Worm (Caenorhabditis elegans): ENCODE measurements around the gene W10G11.3.

W10G11.3 gene

ce11 chrII:3518961-3519544 is 43.3 kb downstream of the W10G11.3 start, which contains the start of gene clec-126:
Gene clec-126, plus strand, starts transcription at chrII:3519494.
- peak; percentile 90 for TF ChIP-seq pes-1 (GFP tag; IDR thresholded peaks at IDR 0.05)
- peak; percentile 94 for TF ChIP-seq ceh-36 (tag; optimal IDR thresholded peaks at IDR 0.05)
- TF ChIP-seq scrt-1 (GFP tag; IDR thresholded peaks at IDR 0.05): peak; percentile 89
- TF ChIP-seq sea-1 (GFP tag; conservative IDR thresholded peaks at IDR 0.05): peak; percentile 86
- TF ChIP-seq tbx-11 (GFP tag; IDR thresholded peaks at IDR 0.05): peak; percentile 78; the same call in 1 of the 2 replicates
- peak; percentile 70 for TF ChIP-seq tra-4 (tag; optimal IDR thresholded peaks at IDR 0.05)
- TF ChIP-seq ama-1 (optimal IDR thresholded peaks at IDR 0.05): no peak
- peak; percentile 76 for TF ChIP-seq ets-7 (tag; optimal IDR thresholded peaks at IDR 0.05)
- TF ChIP-seq aly-1 (tag; optimal IDR thresholded peaks at IDR 0.05): peak; percentile 84
- TF ChIP-seq B0310.2 (tag; optimal IDR thresholded peaks at IDR 0.05): peak; percentile 74
- peak; percentile 62 for TF ChIP-seq hnd-1 (tag; optimal IDR thresholded peaks at IDR 0.05)
- peak; percentile 52 for TF ChIP-seq hmbx-1 (tag; optimal IDR thresholded peaks at IDR 0.05)
- peak; percentile 81 for TF ChIP-seq F13C5.2 (tag; optimal IDR thresholded peaks at IDR 0.05)
- peak; percentile 85 for TF ChIP-seq tbx-37 (GFP tag; conservative IDR thresholded peaks at IDR 0.05)
- peak; percentile 87 for TF ChIP-seq flt-1 (GFP tag; IDR thresholded peaks at IDR 0.05)
- TF ChIP-seq ceh-13 (GFP tag; optimal IDR thresholded peaks at IDR 0.05): peak; percentile 77
- TF ChIP-seq hmg-4 (GFP tag; optimal IDR thresholded peaks at IDR 0.05): peak; percentile 93

- TF ChIP-seq scrt-1 (GFP tag; IDR thresholded peaks at IDR 0.05): no peak
- no peak for TF ChIP-seq tra-4 (tag; optimal IDR thresholded peaks at IDR 0.05)
- TF ChIP-seq B0310.2 (tag; optimal IDR thresholded peaks at IDR 0.05): no peak
- no peak for TF ChIP-seq tbx-11 (GFP tag; IDR thresholded peaks at IDR 0.05)
- no peak for TF ChIP-seq ceh-13 (GFP tag; optimal IDR thresholded peaks at IDR 0.05)
- no peak for TF ChIP-seq pes-1 (GFP tag; IDR thresholded peaks at IDR 0.05)
- TF ChIP-seq ama-1 (optimal IDR thresholded peaks at IDR 0.05): no peak
- no peak for TF ChIP-seq hmbx-1 (tag; optimal IDR thresholded peaks at IDR 0.05)
- TF ChIP-seq F13C5.2 (tag; optimal IDR thresholded peaks at IDR 0.05): no peak
- TF ChIP-seq hnd-1 (tag; optimal IDR thresholded peaks at IDR 0.05): no peak
- no peak for TF ChIP-seq hmg-4 (GFP tag; optimal IDR thresholded peaks at IDR 0.05)
- no peak for TF ChIP-seq tbx-37 (GFP tag; conservative IDR thresholded peaks at IDR 0.05)
- TF ChIP-seq sea-1 (GFP tag; conservative IDR thresholded peaks at IDR 0.05): no peak
- TF ChIP-seq ets-7 (tag; optimal IDR thresholded peaks at IDR 0.05): no peak
- no peak for TF ChIP-seq aly-1 (tag; optimal IDR thresholded peaks at IDR 0.05)
- TF ChIP-seq ceh-36 (tag; optimal IDR thresholded peaks at IDR 0.05): no peak
- TF ChIP-seq flt-1 (GFP tag; IDR thresholded peaks at IDR 0.05): no peak
Observed at ce11 chrII:3516175-3516574, 46.1 kb downstream of the W10G11.3 start.

- TF ChIP-seq pes-1 (GFP tag; IDR thresholded peaks at IDR 0.05) (no peak), hnd-1 (tag; optimal IDR thresholded peaks at IDR 0.05) (no peak), ets-7 (tag; optimal IDR thresholded peaks at IDR 0.05) (no peak), tbx-37 (GFP tag; conservative IDR thresholded peaks at IDR 0.05) (no peak), B0310.2 (tag; optimal IDR thresholded peaks at IDR 0.05) (no peak), ceh-36 (tag; optimal IDR thresholded peaks at IDR 0.05) (no peak), aly-1 (tag; optimal IDR thresholded peaks at IDR 0.05) (no peak), scrt-1 (GFP tag; IDR thresholded peaks at IDR 0.05) (no peak), tra-4 (tag; optimal IDR thresholded peaks at IDR 0.05) (no peak), tbx-11 (GFP tag; IDR thresholded peaks at IDR 0.05) (no peak), hmbx-1 (tag; optimal IDR thresholded peaks at IDR 0.05) (no peak)
Observed at ce11 chrII:3515384-3516053, 46.8 kb downstream of the W10G11.3 start, which contains the start of the genes Y49F6B.14 and clec-125. Gene Y49F6B.14, minus strand, starts transcription at chrII:3515484. Gene clec-125, plus strand, starts transcription at chrII:3516003.

DNA sequence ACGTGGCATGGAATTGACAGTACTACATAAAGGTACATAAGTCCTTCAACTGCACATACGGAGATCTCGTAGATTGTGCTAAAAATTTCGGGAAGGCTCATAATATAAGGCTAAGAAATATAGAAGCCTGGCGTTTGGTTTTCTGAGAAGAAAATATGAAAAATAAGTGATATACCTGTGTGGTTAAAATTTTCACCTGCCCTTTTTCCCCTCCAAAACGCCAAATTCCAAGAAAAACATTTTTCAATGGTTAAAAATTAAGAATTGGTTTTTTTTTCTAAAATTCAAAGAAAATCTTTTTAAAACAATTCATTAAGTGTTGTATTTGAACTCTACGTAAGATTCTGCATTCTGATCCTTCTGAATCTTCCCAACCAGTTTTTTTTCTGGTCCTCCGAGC is 47.7 kb downstream of the W10G11.3 start, which contains the start of gene srz-5:
Gene srz-5 (minus strand): TSS at position 101 of the 400 bp plus-strand sequence.
- TF ChIP-seq tra-4 (tag; optimal IDR thresholded peaks at IDR 0.05): no peak
- no peak for TF ChIP-seq B0310.2 (tag; optimal IDR thresholded peaks at IDR 0.05)
- TF ChIP-seq scrt-1 (GFP tag; IDR thresholded peaks at IDR 0.05): no peak
- no peak for TF ChIP-seq ceh-36 (tag; optimal IDR thresholded peaks at IDR 0.05)
- no peak for TF ChIP-seq tbx-11 (GFP tag; IDR thresholded peaks at IDR 0.05)
- TF ChIP-seq F13C5.2 (tag; optimal IDR thresholded peaks at IDR 0.05): no peak

DNA sequence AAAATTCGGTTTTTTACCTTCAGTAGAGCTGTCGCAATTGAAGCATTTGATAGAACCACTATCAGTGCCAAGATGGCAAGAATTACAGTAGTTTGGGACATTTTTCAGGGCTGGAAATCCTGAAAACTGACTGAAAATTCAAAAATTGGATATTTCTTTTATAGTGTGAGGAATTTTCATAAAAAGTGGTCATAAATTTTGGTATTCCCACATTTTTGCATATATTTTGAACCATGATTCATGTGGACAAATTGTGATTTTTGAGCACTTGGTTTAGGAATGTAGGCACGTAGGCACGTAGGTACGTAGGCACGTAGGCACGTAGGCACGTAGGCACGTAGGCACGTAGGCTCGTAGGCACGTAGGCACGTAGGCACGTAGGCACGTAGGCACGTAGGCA is 50.1 kb downstream of the W10G11.3 start, which contains the start of gene Y49F6B.19:
Gene Y49F6B.19 (minus strand): TSS at position 101 of the 400 bp plus-strand sequence.
- TF ChIP-seq flt-1 (GFP tag; IDR thresholded peaks at IDR 0.05) (no peak), aly-1 (tag; optimal IDR thresholded peaks at IDR 0.05) (no peak)

Measured in whole organism, early embryonic.